Worm (Caenorhabditis elegans) whole organism, L4 larva: ENCODE results near the gene Y102A5C.27.
"Not testable (repeated sequence)": the region's sequence is repeated elsewhere in the genome, so short reads cannot be mapped to it uniquely, and the experiment has no call there.

Source experiments
- F37D6.2 ChIP-seq: sonication (generic microtip); optimal IDR thresholded peaks from 2 replicates; lab custom pipeline; 2016; ENCODE audit warnings: mild to moderate bottlenecking, missing genetic modification characterization, missing compliant biosample characterization
- R02D3.7 ChIP-seq: fragments of 150-350 bp; sonication (generic microtip); optimal IDR thresholded peaks from 3 replicates; lab custom pipeline; 2014; ENCODE audit warnings: missing biosample characterization, missing genetic modification characterization
- T20F7.1 ChIP-seq: fragments of 200-800 bp; sonication (Bioruptor generic); optimal IDR thresholded peaks from 2 replicates; lab custom pipeline; 2018; ENCODE audit warnings: mild to moderate bottlenecking, missing genetic modification characterization, missing compliant biosample characterization
- T26A8.4 ChIP-seq: fragments of 200-800 bp; sonication (Bioruptor generic); IDR thresholded peaks from 2 replicates; pipeline ENCODE4 v1.3.6; 2022; ENCODE audit warnings: missing genetic modification characterization, missing compliant biosample characterization
- Y48G9A.11 ChIP-seq: fragments of 200-800 bp; sonication (Bioruptor generic); IDR thresholded peaks from 2 replicates; pipeline ENCODE4 v1.3.6; 2022; ENCODE audit warnings: missing genetic modification reagents, missing genetic modification characterization, missing compliant biosample characterization
- Y75B8A.6 ChIP-seq: fragments of 200-800 bp; sonication (Bioruptor generic); IDR thresholded peaks from 2 replicates; pipeline ENCODE4 v1.3.6; 2022; ENCODE audit warnings: missing genetic modification reagents, missing genetic modification characterization, missing compliant biosample characterization
- aha-1 ChIP-seq: fragments of 150-350 bp; peaks from one replicate; lab custom pipeline; 2014; ENCODE audit warnings: missing biosample characterization, missing genetic modification characterization
- ceh-28 ChIP-seq: fragments of 150-350 bp; optimal IDR thresholded peaks from 2 replicates; lab custom pipeline; 2014; ENCODE audit warnings: missing biosample characterization, missing genetic modification reagents, missing genetic modification characterization
- ceh-32 ChIP-seq: sonication (generic microtip); optimal IDR thresholded peaks from 2 replicates; lab custom pipeline; 2016; ENCODE audit warnings: mild to moderate bottlenecking, missing genetic modification characterization, missing compliant biosample characterization; ENCODE audit not compliant: poor library complexity
- ceh-44 ChIP-seq: fragments of 200-800 bp; sonication (Bioruptor generic); IDR thresholded peaks from 2 replicates; pipeline ENCODE4 v1.3.6; 2022; ENCODE audit warnings: missing genetic modification reagents, missing genetic modification characterization, missing compliant biosample characterization
- ces-1 ChIP-seq: fragments of 150-350 bp; sonication (generic microtip); optimal IDR thresholded peaks from 4 replicates; lab custom pipeline; 2014; ENCODE audit warnings: missing biosample characterization, missing genetic modification reagents, missing genetic modification characterization
- daf-8 ChIP-seq: fragments of 200-800 bp; sonication (Bioruptor generic); IDR thresholded peaks from 2 replicates; pipeline ENCODE4 v1.3.6; 2022; ENCODE audit warnings: missing genetic modification characterization, missing compliant biosample characterization
- dmd-6 ChIP-seq: fragments of 200-800 bp; sonication (Bioruptor generic); IDR thresholded peaks from 2 replicates; pipeline ENCODE4 v1.3.6; 2022; ENCODE audit warnings: missing genetic modification reagents, missing genetic modification characterization, missing compliant biosample characterization
- egl-27 ChIP-seq: sonication (generic microtip); optimal IDR thresholded peaks from 3 replicates; lab custom pipeline; 2017; ENCODE audit warnings: missing biosample characterization, missing genetic modification reagents, missing genetic modification characterization
- fkh-10 ChIP-seq: fragments of 150-350 bp; optimal IDR thresholded peaks from 2 replicates; lab custom pipeline; 2014; ENCODE audit warnings: missing biosample characterization, missing genetic modification reagents, missing genetic modification characterization
- hmg-1.1 ChIP-seq: fragments of 200-800 bp; sonication (Bioruptor generic); IDR thresholded peaks from 2 replicates; pipeline ENCODE4 v1.3.6; 2022; ENCODE audit warnings: missing genetic modification reagents, missing genetic modification characterization, missing compliant biosample characterization
- lin-1 ChIP-seq: fragments of 200-800 bp; sonication (Bioruptor generic); IDR thresholded peaks from 2 replicates; pipeline ENCODE4 v1.3.6; 2022; ENCODE audit warnings: missing genetic modification reagents, missing genetic modification characterization, missing compliant biosample characterization
- lin-29 ChIP-seq: fragments of 200-800 bp; sonication (Bioruptor generic); IDR thresholded peaks from 2 replicates; pipeline ENCODE4 v1.3.6; 2022; ENCODE audit warnings: missing genetic modification reagents, missing genetic modification characterization, missing compliant biosample characterization
- lin-39 ChIP-seq: fragments of 150-350 bp; optimal IDR thresholded peaks from 2 replicates; lab custom pipeline; 2014; ENCODE audit warnings: missing biosample characterization, missing genetic modification reagents, missing genetic modification characterization
- lir-3 ChIP-seq: sonication (generic microtip); optimal IDR thresholded peaks from 2 replicates; lab custom pipeline; 2016; ENCODE audit warnings: mild to moderate bottlenecking, missing genetic modification characterization, missing compliant biosample characterization
- nhr-102 ChIP-seq: sonication (generic microtip); optimal IDR thresholded peaks from 2 replicates; lab custom pipeline; 2016; ENCODE audit warnings: mild to moderate bottlenecking, missing genetic modification characterization, moderate library complexity, missing compliant biosample characterization
- nhr-237 ChIP-seq: sonication (generic microtip); optimal IDR thresholded peaks from 2 replicates; lab custom pipeline; 2017; ENCODE audit warnings: missing biosample characterization, missing genetic modification characterization
- nhr-25 ChIP-seq: sonication (generic microtip); optimal IDR thresholded peaks from 2 replicates; lab custom pipeline; 2017; ENCODE audit warnings: missing genetic modification characterization, mild to moderate bottlenecking, missing compliant biosample characterization, antibody characterized with exemption, moderate library complexity, borderline replicate concordance; ENCODE audit not compliant: insufficient read depth
- nhr-28 ChIP-seq: fragments of 150-350 bp; optimal IDR thresholded peaks from 2 replicates; lab custom pipeline; 2014; ENCODE audit warnings: missing biosample characterization, missing genetic modification characterization
- nhr-76 ChIP-seq: fragments of 150-350 bp; optimal IDR thresholded peaks from 2 replicates; lab custom pipeline; 2014; ENCODE audit warnings: missing biosample characterization, missing genetic modification characterization
- pqm-1 ChIP-seq: sonication (generic microtip); optimal IDR thresholded peaks from 2 replicates; lab custom pipeline; 2017; ENCODE audit warnings: missing biosample characterization, missing genetic modification characterization
- rbr-2 ChIP-seq: sonication (generic microtip); optimal IDR thresholded peaks from 2 replicates; lab custom pipeline; 2016; ENCODE audit warnings: missing genotype, missing genetic modification characterization, missing compliant biosample characterization
- spr-1 ChIP-seq: sonication (generic microtip); optimal IDR thresholded peaks from 2 replicates; lab custom pipeline; 2016; ENCODE audit warnings: mild to moderate bottlenecking, missing genetic modification characterization, missing compliant biosample characterization
- tag-97 ChIP-seq: fragments of 200-800 bp; sonication (Bioruptor generic); IDR thresholded peaks from 2 replicates; pipeline ENCODE4 v1.3.6; 2022; ENCODE audit warnings: missing genetic modification characterization, missing compliant biosample characterization
- unc-130 ChIP-seq: sonication (generic microtip); optimal IDR thresholded peaks from 2 replicates; lab custom pipeline; 2016; ENCODE audit warnings: missing genetic modification reagents, missing genetic modification characterization, missing compliant biosample characterization
- unc-62 ChIP-seq, 3 experiments: fragments of 150-350 bp in 1 of 3; sonication (generic microtip); optimal IDR thresholded peaks in 2 of 3; peaks in 1 of 3; 1 replicate in 1 of 3; 2 replicates in 2 of 3; lab custom pipeline; 2014 to 2017; ENCODE audit warnings: missing biosample characterization in 3 of 3, missing genetic modification characterization in 3 of 3, missing genetic modification reagents in 3 of 3, missing genotype in 1 of 3
- zag-1 ChIP-seq: fragments of 150-350 bp; optimal IDR thresholded peaks from 2 replicates; lab custom pipeline; 2014; ENCODE audit warnings: missing biosample characterization, missing genetic modification characterization
- zip-11 ChIP-seq: fragments of 200-800 bp; sonication (Bioruptor generic); IDR thresholded peaks from 2 replicates; pipeline ENCODE4 v1.3.6; 2022; ENCODE audit warnings: missing genetic modification characterization, missing compliant biosample characterization
- ztf-11 ChIP-seq: fragments of 150-350 bp; optimal IDR thresholded peaks from 2 replicates; lab custom pipeline; 2014; ENCODE audit warnings: missing biosample characterization, missing genetic modification characterization

Y102A5C.27 gene

DNA sequence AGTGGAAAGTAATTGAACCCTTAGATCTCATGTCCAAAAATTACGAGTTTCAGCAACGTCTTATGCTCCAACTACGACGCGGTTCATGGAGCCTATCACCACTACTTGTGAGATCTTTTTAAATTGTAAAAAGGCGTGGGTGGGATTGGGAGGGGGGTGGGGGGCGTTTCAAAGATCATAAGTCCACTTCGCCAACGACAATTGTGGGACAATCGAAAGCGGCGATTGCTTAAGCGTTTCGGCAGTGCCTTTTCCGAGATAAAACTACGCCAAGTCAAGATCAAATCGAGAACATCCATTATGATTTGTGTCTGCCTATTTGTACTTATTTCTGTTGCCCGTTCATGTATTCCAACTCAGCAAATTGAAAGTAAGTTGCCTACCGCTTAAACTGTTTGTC lies 32.3 kb downstream of the Y102A5C.27 start, which contains the start of gene clec-239 (continued):
- TF ChIP-seq lir-3 (no peak), tag-97 (no peak), ceh-28 (no peak), ceh-32 (tag; lab: Kevin White, UChicago) (no peak), T26A8.4 (no peak)

DNA sequence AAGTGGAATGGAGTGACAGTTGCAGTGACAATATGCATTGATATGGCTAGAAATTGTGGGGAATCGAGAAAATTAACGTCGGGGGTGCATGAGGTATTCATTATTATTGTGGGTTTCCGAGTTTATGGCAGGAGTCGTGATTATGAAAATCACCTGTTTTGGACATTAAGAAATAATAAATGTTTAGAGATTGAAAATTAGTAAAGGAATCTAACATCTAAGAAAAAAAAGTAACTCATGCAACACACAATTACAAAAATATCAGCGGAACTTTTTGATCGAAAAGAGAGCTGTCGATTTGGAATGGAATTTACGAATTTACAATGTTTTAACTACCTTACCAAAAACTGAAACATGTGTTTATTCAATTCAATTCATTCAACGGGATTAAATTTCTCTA lies 33.7 kb downstream of the Y102A5C.27 start, which contains the start of gene srh-206:
Gene srh-206, minus strand, starts transcription at position 101 of the 400 bp plus-strand sequence.
- TF ChIP-seq spr-1 (no peak), nhr-237 (tag; lab: Kevin White, UChicago) (no peak), R02D3.7 (no peak), unc-62 (GFP tag; optimal IDR thresholded peaks at IDR 0.05 in 1 of 2; lab: Kevin White, UChicago) (no peak), unc-62 (tag; optimal IDR thresholded peaks at IDR 0.05; lab: Kevin White, UChicago) (no peak), fkh-10 (GFP tag; lab: Kevin White, UChicago) (no peak), lin-29 (GFP tag; lab: Robert Waterston, UW) (no peak), lin-39 (tag; lab: Kevin White, UChicago) (no peak), nhr-28 (tag; lab: Kevin White, UChicago) (no peak), unc-130 (GFP tag; lab: Kevin White, UChicago) (no peak), hmg-1.1 (GFP tag; lab: Robert Waterston, UW) (no peak), rbr-2 (tag; lab: Kevin White, UChicago) (no peak), egl-27 (no peak), nhr-25 (no peak), nhr-102 (tag; lab: Kevin White, UChicago) (no peak), dmd-6 (GFP tag; lab: Robert Waterston, UW) (no peak), aha-1 (tag; lab: Kevin White, UChicago) (no peak), zip-11 (no peak), lin-1 (GFP tag; lab: Robert Waterston, UW) (no peak), Y48G9A.11 (GFP tag; lab: Robert Waterston, UW) (no peak)

DNA sequence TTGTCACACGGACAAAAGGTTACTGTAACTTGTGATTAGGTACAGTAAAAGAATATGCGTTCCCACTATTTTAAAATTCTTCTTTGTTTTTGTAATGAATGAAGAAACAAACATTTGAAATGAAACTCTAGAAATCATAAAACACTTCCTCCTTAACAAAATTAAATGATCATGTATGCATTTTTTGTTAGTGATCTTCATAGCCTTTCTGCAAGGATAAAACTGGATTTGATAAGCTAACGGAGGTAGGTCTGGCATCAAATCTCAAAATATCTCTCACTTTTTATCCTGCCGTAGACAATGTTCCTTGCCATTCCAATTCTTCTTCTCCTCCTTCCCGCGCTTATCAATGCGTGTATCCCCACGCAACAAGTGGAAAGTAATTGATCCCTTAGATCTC lies 37.0 kb downstream of the Y102A5C.27 start, which contains the start of gene clec-238:
Gene clec-238, plus strand, starts transcription at position 301 of the 400 bp plus-strand sequence.
- no peak for TF ChIP-seq nhr-76
- no peak for TF ChIP-seq Y48G9A.11 (GFP tag; lab: Robert Waterston, UW)
- no peak for TF ChIP-seq spr-1
- no peak for TF ChIP-seq ces-1 (GFP tag; lab: Kevin White, UChicago)
- no peak for TF ChIP-seq T20F7.1 (GFP tag; lab: Kevin White, UChicago)
- TF ChIP-seq, all 104 proteins: peak for 0

DNA sequence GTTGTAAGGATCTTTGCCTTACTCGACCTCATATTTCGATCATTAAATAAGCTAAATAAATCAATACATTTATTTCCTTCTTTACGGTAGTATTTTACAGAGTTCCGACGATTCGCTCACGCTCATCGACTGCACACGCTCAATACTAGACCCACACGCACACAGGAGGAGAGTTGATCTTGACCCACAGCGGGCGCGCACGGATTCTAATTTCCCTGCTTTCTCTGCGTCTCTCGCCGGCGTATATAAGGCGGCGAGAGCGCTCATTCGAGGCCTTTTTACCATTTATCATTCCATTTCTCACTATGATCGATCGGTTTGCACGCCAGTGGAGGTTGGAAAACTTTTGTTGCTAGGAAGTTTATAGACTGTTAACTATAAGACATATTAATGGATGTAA lies 38.5 kb downstream of the Y102A5C.27 start:
- no peak for TF ChIP-seq daf-8 (GFP tag; lab: Robert Waterston, UW)
- TF ChIP-seq ceh-44 (GFP tag; lab: Robert Waterston, UW) = no peak
- TF ChIP-seq Y75B8A.6 = no peak
- TF ChIP-seq pqm-1 (tag; lab: Kevin White, UChicago) = no peak
- no peak for TF ChIP-seq egl-27
- TF ChIP-seq ceh-32 (tag; lab: Kevin White, UChicago) = no peak
- no peak for TF ChIP-seq nhr-76

DNA sequence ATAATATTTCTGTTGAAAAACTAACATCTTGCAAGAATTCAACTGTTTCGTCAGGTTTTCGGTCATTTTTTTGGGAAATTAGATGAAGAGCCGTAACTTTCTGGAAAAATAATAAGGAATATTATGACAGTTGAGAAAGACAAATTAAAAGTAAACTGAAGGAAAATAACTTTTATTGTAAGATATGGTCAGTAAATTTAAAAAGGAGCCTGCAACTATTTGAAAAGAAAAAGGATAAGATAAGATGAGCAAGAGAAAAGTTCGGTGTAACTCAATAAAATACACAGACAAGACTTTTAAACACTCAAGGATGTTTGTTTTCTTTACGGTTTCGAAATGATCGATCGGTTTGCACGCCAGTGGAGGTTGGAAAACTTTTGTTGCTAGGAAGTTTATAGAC lies 38.9 kb downstream of the Y102A5C.27 start, which contains the start of gene fbxa-111:
Gene fbxa-111, minus strand, starts transcription at position 101 of the 400 bp plus-strand sequence.
- not testable (repeated sequence) for TF ChIP-seq F37D6.2, ztf-11, zag-1 (tag; lab: Kevin White, UChicago)
